Fruit fly (Drosophila melanogaster): Measurements from ENCODE around the gene CG43999.

The CG43999 gene

DNA sequence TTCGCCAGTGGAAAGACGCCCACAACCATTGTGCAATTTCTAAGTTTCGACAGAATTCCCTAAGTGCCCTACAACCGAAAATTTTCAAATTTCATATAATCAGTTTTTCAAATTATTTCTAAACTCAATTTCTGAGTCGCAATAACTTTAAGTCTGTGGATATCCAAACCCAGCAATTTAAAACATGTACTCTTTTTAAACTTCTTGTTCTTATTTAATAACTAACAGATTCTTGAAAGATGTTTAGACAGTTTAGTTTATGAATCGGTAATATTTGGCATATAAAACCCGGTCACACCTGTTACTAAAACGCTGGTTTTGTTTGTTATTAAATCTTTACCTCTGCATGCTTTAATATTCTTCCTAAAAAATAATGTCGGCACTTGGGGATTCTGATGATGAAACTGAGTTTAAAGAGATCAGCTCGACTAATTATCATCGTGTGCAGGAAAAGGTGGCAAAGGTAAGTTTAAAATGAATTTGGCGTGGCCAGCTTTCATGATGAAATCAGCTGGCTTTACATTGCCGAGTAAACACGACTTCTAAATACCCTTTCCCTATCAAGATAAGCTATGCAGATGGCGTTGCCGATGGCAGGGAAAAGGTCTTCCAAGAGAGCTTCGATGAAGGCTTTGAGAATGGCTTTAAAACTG lies at the start of gene CG43999, which contains the start of the genes CG43998 and CG31142:
Gene CG43999 (minus strand): TSS at position 51 of the 653 bp plus-strand sequence.
Gene CG43998 (minus strand): TSS at position 51 of the 653 bp plus-strand sequence.
Gene CG31142 (plus strand): TSS at position 294 of the 653 bp plus-strand sequence.
- TF ChIP-seq bab1 (GFP tag; optimal IDR thresholded peaks at IDR 0.05) (peak; percentile 10), Mnt (GFP tag; optimal IDR thresholded peaks at IDR 0.05) (peak; percentile 38), CG11617 (GFP tag; optimal IDR thresholded peaks at IDR 0.05) (no peak), Hr96 (GFP tag; optimal IDR thresholded peaks at IDR 0.05) (no peak)

DNA sequence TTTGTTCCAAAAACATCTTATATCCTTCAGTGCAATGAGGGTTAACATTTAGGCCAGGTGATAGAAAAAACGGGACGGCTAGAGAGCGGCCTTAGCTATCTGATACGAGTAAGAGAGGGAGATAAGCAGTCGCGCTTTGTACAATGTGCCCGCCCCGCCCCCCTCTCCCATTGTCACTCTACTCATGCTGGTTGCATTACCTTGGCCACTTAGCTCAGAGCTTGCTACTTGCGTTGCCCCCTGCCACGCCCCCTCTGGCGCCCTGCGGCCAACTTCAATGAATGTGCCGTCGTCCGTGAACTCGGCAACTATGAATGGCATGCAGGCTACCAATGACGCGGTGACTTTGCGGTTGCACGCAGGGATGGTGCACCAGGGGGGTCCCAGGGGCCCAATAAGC lies 43.0 kb upstream of the CG43999 start:
- TF ChIP-seq CG33017 (tag; optimal IDR thresholded peaks at IDR 0.05) = no peak

DNA sequence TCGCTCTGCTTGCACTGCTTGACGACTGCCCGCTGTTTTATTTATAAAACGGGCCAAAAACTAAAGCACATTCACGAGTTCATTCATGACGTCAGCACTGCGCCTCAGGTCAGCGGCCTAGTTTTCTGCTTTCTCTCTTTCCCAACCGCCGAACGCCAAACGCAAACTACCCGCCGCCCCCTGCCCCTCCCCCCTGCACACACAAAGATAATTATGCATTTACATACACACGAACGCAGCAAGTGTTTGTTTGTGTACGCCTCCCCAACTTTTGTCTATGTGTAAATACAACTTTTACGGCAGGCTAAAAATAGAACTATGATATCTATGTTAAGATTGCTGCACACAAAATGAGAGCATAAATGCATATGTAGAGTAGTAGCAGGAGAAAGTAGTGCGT lies 42.4 kb upstream of the CG43999 start:
- TF ChIP-seq CG12768 (GFP tag; optimal IDR thresholded peaks at IDR 0.05) (no peak), Clk (GFP tag; optimal IDR thresholded peaks at IDR 0.05) (no peak), CG5204 (GFP tag; optimal IDR thresholded peaks at IDR 0.05) (no peak), Crg-1 (GFP tag; optimal IDR thresholded peaks at IDR 0.05) (no peak), cic (GFP tag; optimal IDR thresholded peaks at IDR 0.05) (no peak), kay (GFP tag; ENCODE audit: borderline replicate concordance) (no peak), tj (GFP tag; optimal IDR thresholded peaks at IDR 0.05) (no peak), bab1 (GFP tag; optimal IDR thresholded peaks at IDR 0.05) (no peak)

DNA sequence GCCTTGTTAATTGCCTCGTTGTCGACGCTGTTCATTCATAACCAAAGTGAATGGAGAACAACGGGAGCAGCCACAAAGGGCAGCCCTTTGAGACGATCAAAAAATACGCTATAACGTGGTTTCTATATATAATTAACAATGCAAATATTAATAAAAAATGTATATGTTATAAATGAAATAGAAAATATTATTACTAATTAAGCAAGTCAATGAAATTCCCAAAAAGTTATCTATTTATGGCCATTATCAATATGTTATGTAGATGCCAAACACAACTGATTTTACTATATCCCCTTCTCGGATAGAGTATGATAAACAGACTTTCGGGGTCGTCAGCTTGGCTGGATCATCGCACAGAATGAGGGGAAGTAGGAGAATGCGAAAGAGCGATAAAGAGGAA lies 40.6 kb upstream of the CG43999 start:
- no peak for TF ChIP-seq CG1620 (GFP tag; optimal IDR thresholded peaks at IDR 0.05)
- no peak for TF ChIP-seq CG14711 (tag; optimal IDR thresholded peaks at IDR 0.05)
- TF ChIP-seq tj (GFP tag; optimal IDR thresholded peaks at IDR 0.05) = no peak
- no peak for TF ChIP-seq toe (GFP tag; optimal IDR thresholded peaks at IDR 0.05)
- TF ChIP-seq kay (GFP tag; ENCODE audit: borderline replicate concordance) = no peak
- no peak for TF ChIP-seq Clk (GFP tag; optimal IDR thresholded peaks at IDR 0.05)
- TF ChIP-seq Crg-1 (GFP tag; optimal IDR thresholded peaks at IDR 0.05) = no peak
- no peak for TF ChIP-seq CG7045 (GFP tag; optimal IDR thresholded peaks at IDR 0.05)
- no peak for TF ChIP-seq CG11617 (GFP tag; optimal IDR thresholded peaks at IDR 0.05)
- TF ChIP-seq Hr96 (GFP tag; optimal IDR thresholded peaks at IDR 0.05) = no peak
- no peak for TF ChIP-seq Mnt (GFP tag; optimal IDR thresholded peaks at IDR 0.05)
- no peak for TF ChIP-seq cnc (optimal IDR thresholded peaks at IDR 0.05)
- TF ChIP-seq pad (GFP tag; optimal IDR thresholded peaks at IDR 0.05) = no peak
- no peak for TF ChIP-seq ovo (GFP tag; optimal IDR thresholded peaks at IDR 0.05)
- TF ChIP-seq CG7101 (tag; optimal IDR thresholded peaks at IDR 0.05) = no peak

DNA sequence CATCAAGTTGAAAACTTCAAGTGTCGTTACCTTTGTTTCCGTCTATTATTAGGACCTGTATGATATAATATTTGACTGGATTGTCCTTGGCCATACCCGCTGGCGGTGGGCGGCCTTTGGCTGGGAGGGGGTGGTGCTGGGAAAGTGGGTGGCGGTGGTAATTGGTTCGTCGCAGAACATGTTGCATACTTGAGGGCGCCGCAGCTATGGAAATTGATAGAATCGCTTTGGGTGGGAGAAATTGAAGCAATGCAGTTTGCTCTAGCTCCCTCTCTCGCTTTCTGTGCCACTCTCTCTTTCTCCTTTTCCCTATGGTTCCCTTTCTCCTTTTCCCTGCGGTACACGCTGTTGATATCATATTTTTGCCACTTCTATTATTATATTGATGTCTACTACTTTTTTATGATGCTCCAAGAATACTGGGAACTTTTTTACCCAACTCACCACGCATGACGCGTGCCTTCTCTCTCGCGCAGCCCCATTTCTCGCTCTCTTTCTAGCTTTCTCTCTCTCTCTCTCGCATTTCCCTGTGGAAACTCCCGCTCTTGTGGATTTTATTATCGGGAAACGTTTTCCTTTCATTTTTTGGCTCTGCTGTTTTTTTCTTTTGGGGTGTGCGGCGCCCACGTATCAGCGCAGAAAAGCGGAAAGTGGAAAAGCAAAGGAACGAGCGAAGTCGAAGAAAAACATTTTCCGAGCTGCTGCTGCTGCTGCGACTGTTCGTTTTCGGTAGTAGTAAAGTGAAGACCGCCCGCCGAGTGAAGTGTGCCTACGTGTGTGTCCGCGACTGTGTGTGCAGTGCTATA lies 36.3 kb upstream of the CG43999 start:
- TF ChIP-seq CG5204 (GFP tag; optimal IDR thresholded peaks at IDR 0.05) = no peak
- TF ChIP-seq Crg-1 (GFP tag; optimal IDR thresholded peaks at IDR 0.05) = no peak
- TF ChIP-seq pad (GFP tag; optimal IDR thresholded peaks at IDR 0.05) = no peak
- TF ChIP-seq CG12768 (GFP tag; optimal IDR thresholded peaks at IDR 0.05) = no peak
- TF ChIP-seq CG7045 (GFP tag; optimal IDR thresholded peaks at IDR 0.05) = no peak
- TF ChIP-seq Hr96 (GFP tag; optimal IDR thresholded peaks at IDR 0.05) = no peak
- no peak for TF ChIP-seq cnc (optimal IDR thresholded peaks at IDR 0.05)
- no peak for TF ChIP-seq kay (GFP tag; ENCODE audit: borderline replicate concordance)
- no peak for TF ChIP-seq cic (GFP tag; optimal IDR thresholded peaks at IDR 0.05)
- no peak for TF ChIP-seq CG7101 (tag; optimal IDR thresholded peaks at IDR 0.05)
- TF ChIP-seq Mnt (GFP tag; optimal IDR thresholded peaks at IDR 0.05) = no peak
- TF ChIP-seq Clk (GFP tag; optimal IDR thresholded peaks at IDR 0.05) = no peak

DNA sequence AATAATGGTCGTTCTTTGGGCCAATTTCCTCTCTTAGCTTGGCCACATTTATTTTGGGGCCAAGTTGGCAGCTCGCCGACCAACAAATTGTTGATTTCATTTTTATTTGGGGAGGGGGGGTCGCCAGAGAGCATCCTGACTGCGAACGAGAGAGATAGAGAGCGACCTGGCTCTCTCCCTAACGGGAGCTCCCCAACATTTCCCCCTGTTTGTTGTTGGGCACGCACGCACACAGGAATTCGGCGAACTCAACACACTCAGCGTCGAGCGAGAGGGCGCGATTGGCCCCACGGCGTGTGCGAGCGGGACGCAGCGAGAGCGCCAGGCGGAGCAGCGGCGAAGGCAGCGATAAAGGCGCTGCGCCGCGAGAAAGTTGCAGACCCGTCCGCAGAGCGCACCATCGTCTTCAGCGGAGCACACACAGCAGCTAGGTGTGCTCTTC lies 34.0 kb upstream of the CG43999 start, which contains the start of gene CG31140:
Gene CG31140 (plus strand): TSS at position 400 of the 442 bp plus-strand sequence.
- TF ChIP-seq CG7045 (GFP tag; optimal IDR thresholded peaks at IDR 0.05) (peak; percentile 20), CG5204 (GFP tag; optimal IDR thresholded peaks at IDR 0.05) (no peak), CG1620 (GFP tag; optimal IDR thresholded peaks at IDR 0.05) (no peak), Hr96 (GFP tag; optimal IDR thresholded peaks at IDR 0.05) (peak; percentile 9), pad (GFP tag; optimal IDR thresholded peaks at IDR 0.05) (peak; percentile 71), toe (GFP tag; optimal IDR thresholded peaks at IDR 0.05) (no peak)

DNA sequence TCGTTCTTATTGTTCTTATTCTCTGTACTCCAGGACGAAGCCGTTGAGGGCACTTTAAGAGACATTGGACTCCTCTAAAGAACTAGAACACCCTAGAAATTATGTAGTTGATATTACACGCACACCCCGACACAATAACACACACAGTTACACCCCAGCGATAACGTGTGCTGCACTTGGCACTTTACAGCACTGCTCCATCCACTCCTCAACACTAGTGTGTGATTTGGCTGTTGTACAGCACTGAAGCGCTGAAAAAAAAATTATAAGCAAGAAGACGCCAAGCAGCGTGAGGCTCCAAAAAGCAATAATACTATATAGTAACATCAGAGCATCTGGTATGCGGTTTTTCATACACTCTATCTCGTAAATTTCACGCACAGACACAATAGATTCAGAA lies 32.1 kb upstream of the CG43999 start:
- TF ChIP-seq CG14711 (tag; optimal IDR thresholded peaks at IDR 0.05) (no peak), CG5204 (GFP tag; optimal IDR thresholded peaks at IDR 0.05) (no peak), bab1 (GFP tag; optimal IDR thresholded peaks at IDR 0.05) (no peak), CG33017 (tag; optimal IDR thresholded peaks at IDR 0.05) (no peak), Clk (GFP tag; optimal IDR thresholded peaks at IDR 0.05) (no peak), Mnt (GFP tag; optimal IDR thresholded peaks at IDR 0.05) (no peak), tj (GFP tag; optimal IDR thresholded peaks at IDR 0.05) (no peak), pad (GFP tag; optimal IDR thresholded peaks at IDR 0.05) (no peak), CG11617 (GFP tag; optimal IDR thresholded peaks at IDR 0.05) (no peak), Crg-1 (GFP tag; optimal IDR thresholded peaks at IDR 0.05) (no peak), CG1620 (GFP tag; optimal IDR thresholded peaks at IDR 0.05) (no peak), CG7045 (GFP tag; optimal IDR thresholded peaks at IDR 0.05) (no peak), Hr96 (GFP tag; optimal IDR thresholded peaks at IDR 0.05) (no peak), kay (GFP tag; ENCODE audit: borderline replicate concordance) (no peak), toe (GFP tag; optimal IDR thresholded peaks at IDR 0.05) (no peak), CG7101 (tag; optimal IDR thresholded peaks at IDR 0.05) (no peak), CG12768 (GFP tag; optimal IDR thresholded peaks at IDR 0.05) (no peak), cnc (optimal IDR thresholded peaks at IDR 0.05) (no peak)

Data from whole organism, adult.